Worm (Caenorhabditis elegans): ENCODE data around the gene F33D4.6.

- TF ChIP-seq skn-1 (tag; optimal IDR thresholded peaks at IDR 0.05) (no peak), lsy-2 (tag; optimal IDR thresholded peaks at IDR 0.05) (no peak), zip-11 (GFP tag; IDR thresholded peaks at IDR 0.05) (no peak), dve-1 (tag; optimal IDR thresholded peaks at IDR 0.05; ENCODE audit: insufficient read depth) (no peak), egl-43 (GFP tag; IDR thresholded peaks at IDR 0.05) (no peak), rbr-2 (tag; optimal IDR thresholded peaks at IDR 0.05) (no peak), nhr-76 (tag; optimal IDR thresholded peaks at IDR 0.05) (no peak), ama-1 (optimal IDR thresholded peaks at IDR 0.05) (no peak), nhr-28 (tag; optimal IDR thresholded peaks at IDR 0.05) (no peak)
Measured at ce11 chrIV:7698320-7698719, 19.5 kb downstream of the F33D4.6 start, which contains the start of gene flp-13.
